Fruit fly (Drosophila melanogaster) whole organism, pupa: ENCODE measurements around the gene CG34159.

Experiments used
- CG10348 ChIP-seq: fragments of 200-800 bp; sonication (Bioruptor generic); IDR thresholded peaks from 2 replicates; pipeline ENCODE4 v1.3.6; 2022; ENCODE audit warnings: missing biosample characterization, missing genetic modification characterization
- CG12605 ChIP-seq: fragments of 200-800 bp; sonication (Bioruptor generic); IDR thresholded peaks from 2 replicates; pipeline ENCODE4 v1.3.6; 2022; ENCODE audit warnings: missing biosample characterization, missing genetic modification characterization
- CG13204 ChIP-seq: fragments of 200-800 bp; sonication (Bioruptor generic); optimal IDR thresholded peaks from 2 replicates; lab custom pipeline; 2018; ENCODE audit warnings: missing biosample characterization, mild to moderate bottlenecking, missing genetic modification characterization, moderate library complexity
- CG14655 ChIP-seq: fragments of 200-800 bp; sonication (Bioruptor generic); optimal IDR thresholded peaks from 3 replicates; lab custom pipeline; 2017; ENCODE audit warnings: mild to moderate bottlenecking, missing biosample characterization, missing genetic modification reagents, missing genetic modification characterization
- CG15710 ChIP-seq: fragments of 200-800 bp; sonication (Bioruptor generic); optimal IDR thresholded peaks from 2 replicates; lab custom pipeline; 2018; ENCODE audit warnings: missing biosample characterization, mild to moderate bottlenecking, missing genetic modification characterization, moderate library complexity
- CG17806 ChIP-seq: fragments of 200-800 bp; sonication (Bioruptor generic); optimal IDR thresholded peaks from 2 replicates; lab custom pipeline; 2018; ENCODE audit warnings: missing biosample characterization, mild to moderate bottlenecking, missing genetic modification characterization, moderate library complexity
- CG32121 ChIP-seq: fragments of 200-800 bp; sonication (Bioruptor generic); IDR thresholded peaks from 2 replicates; pipeline ENCODE4 v1.3.6; 2022; ENCODE audit warnings: missing biosample characterization, missing genetic modification characterization
- CG34367 ChIP-seq: fragments of 200-800 bp; sonication (Bioruptor generic); optimal IDR thresholded peaks from 2 replicates; lab custom pipeline; 2018; ENCODE audit warnings: missing biosample characterization, mild to moderate bottlenecking, missing genetic modification characterization
- CG4496 ChIP-seq: fragments of 200-800 bp; sonication (Bioruptor generic); IDR thresholded peaks from 3 replicates; pipeline ENCODE4 v1.3.6; 2022; ENCODE audit warnings: missing biosample characterization, missing genetic modification characterization
- CG8159 ChIP-seq: fragments of 200-800 bp; sonication (Bioruptor generic); optimal IDR thresholded peaks from 3 replicates; lab custom pipeline; 2018; ENCODE audit warnings: missing biosample characterization, mild to moderate bottlenecking, missing genetic modification characterization, moderate library complexity
- CG8301 ChIP-seq: fragments of 200-800 bp; sonication (Bioruptor generic); optimal IDR thresholded peaks from 2 replicates; lab custom pipeline; 2018; ENCODE audit warnings: missing biosample characterization, mild to moderate bottlenecking, missing genetic modification characterization
- CG9948 ChIP-seq: fragments of 200-800 bp; sonication (Bioruptor generic); optimal IDR thresholded peaks from 2 replicates; lab custom pipeline; 2018; ENCODE audit warnings: missing biosample characterization, mild to moderate bottlenecking, missing genetic modification characterization, moderate library complexity
- D1 ChIP-seq: fragments of 200-800 bp; sonication (Bioruptor generic); optimal IDR thresholded peaks from 2 replicates; lab custom pipeline; 2018; ENCODE audit warnings: missing biosample characterization, mild to moderate bottlenecking, missing genetic modification characterization, moderate library complexity
- EcR ChIP-seq: fragments of 200-800 bp; sonication (Bioruptor generic); optimal IDR thresholded peaks from 3 replicates; lab custom pipeline; 2019; ENCODE audit warnings: missing biosample characterization, missing genetic modification characterization, mild to moderate bottlenecking, moderate library complexity, missing genetic modification reagents
- Ets98B ChIP-seq: fragments of 200-800 bp; sonication (Bioruptor generic); IDR thresholded peaks from 2 replicates; pipeline ENCODE4 v1.3.6; 2022; ENCODE audit warnings: missing biosample characterization, missing genetic modification characterization
- Pif1A ChIP-seq: fragments of 200-800 bp; sonication (Bioruptor generic); optimal IDR thresholded peaks from 3 replicates; lab custom pipeline; 2016; ENCODE audit warnings: missing biosample characterization, missing genetic modification characterization
- Pif1B ChIP-seq: fragments of 200-800 bp; sonication (Bioruptor generic); optimal IDR thresholded peaks from 3 replicates; lab custom pipeline; 2016; ENCODE audit warnings: missing biosample characterization, missing genetic modification characterization
- fd96Ca ChIP-seq: fragments of 200-800 bp; sonication (Bioruptor generic); IDR thresholded peaks from 3 replicates; pipeline ENCODE4 v1.3.6; 2022; ENCODE audit warnings: missing biosample characterization, missing genetic modification characterization
- gl ChIP-seq: fragments of 200-800 bp; sonication (Bioruptor generic); optimal IDR thresholded peaks from 2 replicates; lab custom pipeline; 2018; ENCODE audit warnings: missing biosample characterization, mild to moderate bottlenecking, missing genetic modification characterization
- rn ChIP-seq: fragments of 200-800 bp; sonication (Bioruptor generic); IDR thresholded peaks from 2 replicates; pipeline ENCODE4 v1.3.6; 2022; ENCODE audit warnings: missing biosample characterization, missing genetic modification characterization

Gene CG34159

DNA sequence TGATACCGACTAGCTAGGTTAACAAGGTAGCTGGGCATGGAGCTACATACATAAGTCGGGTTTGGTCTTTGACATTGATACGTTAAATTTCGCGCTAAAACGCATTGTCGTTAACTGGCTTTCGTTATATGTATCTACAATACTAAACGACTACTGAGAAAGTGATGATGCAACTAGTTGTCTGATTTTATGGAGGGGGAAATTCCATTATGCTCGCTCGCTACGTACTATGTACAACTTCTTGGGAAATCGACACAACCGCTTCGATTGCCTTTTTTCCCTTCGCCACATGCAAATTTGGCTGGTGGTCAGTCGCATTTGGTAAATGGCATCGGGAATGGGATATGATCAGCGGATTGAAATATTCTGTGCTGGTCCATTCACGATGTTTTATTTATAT, 15.9 kb upstream of the CG34159 start:
- TF ChIP-seq CG15710 (tag; lab: Kevin White, UChicago) (no peak), CG17806 (tag; lab: Kevin White, UChicago) (no peak), CG32121 (no peak), CG4496 (GFP tag; lab: Robert Waterston, UW) (no peak), CG13204 (no peak), CG8159 (tag; lab: Kevin White, UChicago) (no peak), CG12605 (GFP tag; lab: Robert Waterston, UW) (no peak)
- TF ChIP-seq, all 21 proteins: peak for 0

DNA sequence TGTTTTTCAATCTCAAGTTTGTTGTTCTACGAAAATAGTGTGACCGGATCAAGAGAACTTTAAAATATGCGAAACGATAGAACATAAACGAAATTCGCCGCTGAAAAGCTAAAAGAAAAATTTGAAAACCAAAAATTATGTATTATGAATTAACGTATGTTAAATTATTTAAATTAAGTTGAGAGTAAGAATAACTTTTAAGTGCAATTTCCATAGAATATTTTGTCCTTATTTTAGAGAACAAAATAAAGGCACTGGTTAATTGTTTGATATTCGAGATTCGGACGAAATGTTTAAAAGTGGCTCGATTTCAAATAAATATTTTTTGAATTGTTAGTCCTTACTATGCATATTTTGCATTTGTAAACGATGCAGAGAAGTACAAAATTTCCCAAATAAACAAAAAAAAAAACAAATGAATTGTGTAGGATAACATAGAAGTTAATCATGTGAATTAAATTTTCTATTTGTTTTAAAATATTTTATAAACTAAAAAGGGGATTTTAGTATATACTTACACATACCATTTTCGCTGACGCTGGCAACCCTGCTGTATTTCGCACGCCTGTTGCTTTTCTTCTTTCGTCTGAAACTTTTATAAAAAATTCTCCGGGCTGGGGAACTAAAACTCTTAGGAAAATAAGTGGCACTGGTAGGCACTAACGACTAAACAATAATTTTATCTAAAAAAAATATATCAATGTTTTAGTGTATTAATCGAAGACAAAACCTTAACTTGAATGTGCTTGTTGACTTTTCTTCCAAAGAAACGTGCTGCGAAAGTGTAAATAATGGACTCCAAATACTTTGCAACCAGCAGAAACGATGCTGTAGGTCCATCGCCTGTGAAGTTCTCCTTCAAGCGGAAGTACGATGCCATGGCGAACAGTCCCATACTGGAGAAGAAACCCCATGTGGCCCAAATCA, 6.8 kb upstream of the CG34159 start, which contains the start of the genes CG5727 and ath:
Gene CG5727 (minus strand): TSS at position 51 of the 927 bp plus-strand sequence.
Gene ath (plus strand): TSS at position 513 of the 927 bp plus-strand sequence.
- TF ChIP-seq CG34367 (no peak), CG17806 (tag; lab: Kevin White, UChicago) (peak; percentile 10)

DNA sequence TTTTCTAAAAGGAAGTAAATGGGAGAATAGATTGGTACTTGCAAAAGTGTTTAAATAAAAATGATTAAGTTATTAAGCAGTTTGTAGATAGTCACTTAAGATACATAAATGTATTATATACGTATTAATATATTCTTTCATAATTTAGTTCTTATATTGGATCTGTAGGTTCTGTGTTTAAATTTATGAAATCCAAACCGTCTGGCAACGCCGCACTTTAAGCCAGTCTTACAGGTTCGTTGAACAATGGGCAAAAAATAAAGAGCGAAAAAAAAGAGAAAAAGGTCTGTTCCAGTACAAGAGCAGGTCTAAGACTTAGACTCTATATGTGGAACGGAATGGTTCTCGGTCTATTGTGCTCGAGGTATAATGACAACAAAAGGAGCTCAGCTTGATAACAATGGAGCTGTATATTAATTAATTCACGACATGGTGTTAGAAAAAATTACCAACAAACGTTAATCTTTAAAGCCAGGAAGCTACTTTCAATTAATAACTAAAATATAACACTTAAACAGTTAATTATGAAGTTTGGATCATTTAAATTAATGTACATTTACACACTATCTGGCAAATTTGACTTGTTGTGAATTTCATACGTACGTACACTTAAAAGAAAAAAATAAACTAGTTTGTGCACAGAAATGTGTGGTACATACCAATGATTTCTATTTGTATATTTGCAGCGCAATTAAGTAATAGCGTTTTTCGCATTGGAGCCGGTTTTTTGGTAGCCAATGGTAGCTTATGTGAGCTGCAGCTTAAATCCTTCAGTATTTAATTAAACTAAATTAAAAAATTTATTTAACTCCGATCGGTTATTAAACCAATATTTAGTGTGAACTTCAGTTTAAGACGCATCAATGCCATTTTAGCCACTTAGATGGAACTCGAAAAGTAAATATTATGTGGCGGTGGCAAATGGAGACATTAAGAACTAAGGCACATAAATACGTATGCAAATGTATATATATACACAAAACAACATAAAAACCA, 5.0 kb upstream of the CG34159 start, which contains the start of gene CG5731:
Gene CG5731 (minus strand): TSS at position 946 of the 996 bp plus-strand sequence.
- TF ChIP-seq CG32121 (0 out of 2 replicates have a peak, but pooled peaks have one; percentile 16), CG8159 (tag; lab: Kevin White, UChicago) (no peak), CG12605 (GFP tag; lab: Robert Waterston, UW) (0 out of 2 replicates have a peak, but pooled peaks have one; percentile 21), EcR (GFP tag; lab: Kevin White, UChicago) (peak; percentile 64), fd96Ca (GFP tag; lab: Robert Waterston, UW) (no peak)

DNA sequence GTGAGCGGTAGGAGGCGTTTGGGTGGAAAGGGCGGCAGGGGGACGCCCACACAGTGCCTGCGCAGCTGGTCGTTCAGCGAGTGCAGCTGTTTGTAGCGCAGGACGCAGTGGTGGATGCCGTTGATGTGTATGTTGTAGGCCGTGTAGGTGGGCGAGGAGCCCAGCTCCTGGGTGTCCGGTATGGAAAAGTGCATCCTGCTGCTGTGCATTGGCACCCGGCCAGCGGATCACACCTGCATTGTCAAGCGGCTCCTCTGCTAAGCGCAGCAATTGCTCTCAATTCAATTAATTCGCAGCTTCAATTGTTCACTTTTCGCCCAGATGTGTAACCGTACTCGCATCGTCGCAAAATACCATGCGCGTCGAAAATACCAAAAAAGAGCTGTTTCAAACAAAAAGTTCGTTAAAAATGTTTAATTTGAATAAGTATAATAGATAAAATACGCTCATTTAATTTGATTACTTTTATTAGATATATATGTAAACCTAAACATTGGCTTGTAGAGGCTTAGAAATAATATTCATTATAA, 2.6 kb upstream of the CG34159 start, which contains the start of gene Snx17:
Gene Snx17 (minus strand): TSS at position 329 of the 530 bp plus-strand sequence.
- TF ChIP-seq EcR (GFP tag; lab: Kevin White, UChicago) (no peak), CG14655 (no peak), gl (tag; lab: Kevin White, UChicago) (no peak), CG9948 (tag; lab: Kevin White, UChicago) (no peak), D1 (tag; lab: Kevin White, UChicago) (no peak), Pif1A (GFP tag; lab: Kevin White, UChicago) (no peak), fd96Ca (GFP tag; lab: Robert Waterston, UW) (no peak), CG8159 (tag; lab: Kevin White, UChicago) (no peak), CG17806 (tag; lab: Kevin White, UChicago) (no peak), CG32121 (no peak), Ets98B (no peak), Pif1B (GFP tag; lab: Kevin White, UChicago) (no peak)

DNA sequence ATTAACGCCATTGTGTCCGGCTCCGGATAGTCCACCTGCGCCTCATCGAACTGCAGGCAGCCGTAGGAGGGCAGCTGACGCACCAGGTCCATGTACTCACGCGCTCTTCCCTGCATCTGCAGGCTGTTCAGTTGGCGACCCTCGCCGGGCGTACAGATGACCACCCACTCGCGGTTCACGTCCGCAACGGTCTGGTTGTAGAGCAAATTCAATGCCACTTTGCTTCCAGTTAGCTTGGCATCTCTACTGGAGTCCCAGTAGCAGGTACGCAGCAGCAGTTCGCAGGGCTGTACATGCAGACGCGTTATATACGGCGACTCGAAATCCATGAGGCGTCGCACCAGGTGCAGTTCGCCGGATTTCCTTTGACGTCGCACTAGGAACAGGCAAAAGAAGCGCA, 1.8 kb upstream of the CG34159 start:
- TF ChIP-seq CG10348 (no peak), gl (tag; lab: Kevin White, UChicago) (no peak), EcR (GFP tag; lab: Kevin White, UChicago) (no peak), CG8301 (tag; lab: Kevin White, UChicago) (no peak), rn (GFP tag; lab: Robert Waterston, UW) (no peak), CG8159 (tag; lab: Kevin White, UChicago) (no peak), fd96Ca (GFP tag; lab: Robert Waterston, UW) (no peak), Pif1A (GFP tag; lab: Kevin White, UChicago) (no peak), CG17806 (tag; lab: Kevin White, UChicago) (no peak), CG15710 (tag; lab: Kevin White, UChicago) (no peak)

DNA sequence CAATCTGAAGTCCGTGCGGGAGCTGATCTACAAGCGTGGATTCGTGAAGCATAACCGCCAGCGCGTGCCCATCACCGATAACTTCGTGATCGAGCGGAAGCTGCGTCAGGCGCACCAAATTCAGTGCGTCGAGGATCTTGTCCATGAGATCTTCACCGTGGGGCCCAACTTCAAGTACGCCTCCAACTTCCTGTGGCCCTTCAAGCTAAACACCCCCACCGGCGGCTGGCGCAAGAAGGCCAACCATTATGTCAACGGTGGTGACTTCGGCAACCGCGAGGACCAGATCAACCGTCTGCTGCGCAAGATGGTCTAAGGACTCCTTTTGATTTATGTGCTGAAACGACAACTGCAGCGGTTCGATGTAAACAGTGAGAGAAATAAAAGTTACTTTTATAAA, 2.4 kb downstream of the CG34159 start:
- TF ChIP-seq CG4496 (GFP tag; lab: Robert Waterston, UW) = 0 out of 3 replicates have a peak, but pooled peaks have one; percentile 37
- TF ChIP-seq CG34367 = no peak
- TF ChIP-seq CG8301 (tag; lab: Kevin White, UChicago) = no peak
